Fruit fly (Drosophila melanogaster): Measurements from ENCODE around the gene BBS8.

Gene BBS8

dm6 chr2L:423160-423559, 487 bp downstream of the BBS8 start (continued):
- TF ChIP-seq CG6163 (GFP tag; IDR thresholded peaks at IDR 0.05) (peak; percentile 66; the same call in 2 of the 3 replicates), svp (GFP tag) (peak; percentile 93), Sox102F (GFP tag; optimal IDR thresholded peaks at IDR 0.05) (peak; percentile 86), CG3919 (GFP tag; optimal IDR thresholded peaks at IDR 0.05) (peak; percentile 74), CG31627 (GFP tag; optimal IDR thresholded peaks at IDR 0.05) (peak; percentile 78), Eip75B (GFP tag; optimal IDR thresholded peaks at IDR 0.05) (peak; percentile 75), Ets96B (tag; optimal IDR thresholded peaks at IDR 0.05) (peak; percentile 28), fkh (GFP tag; optimal IDR thresholded peaks at IDR 0.05) (no peak)

dm6 chr2L:425491-425890, 2.8 kb downstream of the BBS8 start:
- no peak for TF ChIP-seq CG6854 (GFP tag; optimal IDR thresholded peaks at IDR 0.05)
- TF ChIP-seq CG6276 (GFP tag; optimal IDR thresholded peaks at IDR 0.05) = no peak
- no peak for TF ChIP-seq CG7368 (GFP tag; optimal IDR thresholded peaks at IDR 0.05)
- no peak for TF ChIP-seq CG10669 (GFP tag; optimal IDR thresholded peaks at IDR 0.05)
- TF ChIP-seq fkh (GFP tag; optimal IDR thresholded peaks at IDR 0.05) = peak; percentile 87
- no peak for TF ChIP-seq fd85E (GFP tag; optimal IDR thresholded peaks at IDR 0.05)

- TF ChIP-seq Hr38 (GFP tag; optimal IDR thresholded peaks at IDR 0.05) (no peak), salr (GFP tag; optimal IDR thresholded peaks at IDR 0.05) (no peak), CG34406 (GFP tag; optimal IDR thresholded peaks at IDR 0.05) (no peak), cyc (GFP tag; optimal IDR thresholded peaks at IDR 0.05) (no peak), CG7368 (GFP tag; optimal IDR thresholded peaks at IDR 0.05) (no peak), Eip93F (GFP tag; optimal IDR thresholded peaks at IDR 0.05) (no peak), Met (GFP tag; optimal IDR thresholded peaks at IDR 0.05) (no peak), Hr4 (GFP tag; optimal IDR thresholded peaks at IDR 0.05) (no peak), CG6808 (GFP tag; optimal IDR thresholded peaks at IDR 0.05) (no peak), OdsH (GFP tag; optimal IDR thresholded peaks at IDR 0.05) (no peak), Blimp-1 (GFP tag; optimal IDR thresholded peaks at IDR 0.05) (no peak), CG8119 (GFP tag; IDR thresholded peaks at IDR 0.05) (no peak), fd59A (GFP tag; optimal IDR thresholded peaks at IDR 0.05) (no peak), Eip78C (GFP tag) (no peak), CG16779 (tag; optimal IDR thresholded peaks at IDR 0.05) (no peak), dsx (GFP tag; optimal IDR thresholded peaks at IDR 0.05; ENCODE audit: poor library complexity, severe bottlenecking) (no peak), eg (GFP tag; IDR thresholded peaks at IDR 0.05) (no peak), CG15336 (GFP tag; IDR thresholded peaks at IDR 0.05) (no peak)
These were observed 3.8 kb downstream of the BBS8 start for dm6 chr2L:426449-426848.

- peak; percentile 95 for TF ChIP-seq Sox102F (GFP tag; optimal IDR thresholded peaks at IDR 0.05)
- TF ChIP-seq CG6276 (GFP tag; optimal IDR thresholded peaks at IDR 0.05) = peak; percentile 91
- peak; percentile 97 for TF ChIP-seq esn (GFP tag; optimal IDR thresholded peaks at IDR 0.05)
- peak; percentile 86 for TF ChIP-seq CG10669 (GFP tag; optimal IDR thresholded peaks at IDR 0.05)
- TF ChIP-seq fd85E (GFP tag; optimal IDR thresholded peaks at IDR 0.05) = peak; percentile 84
- peak; percentile 91 for TF ChIP-seq CG11762 (GFP tag; optimal IDR thresholded peaks at IDR 0.05; ENCODE audit: insufficient read depth)
- no peak for TF ChIP-seq fkh (GFP tag; optimal IDR thresholded peaks at IDR 0.05)
- peak; percentile 93 for TF ChIP-seq topi (GFP tag; optimal IDR thresholded peaks at IDR 0.05)
- TF ChIP-seq net (GFP tag; optimal IDR thresholded peaks at IDR 0.05) = peak; percentile 94
- peak; percentile 89 for TF ChIP-seq fd59A (GFP tag; optimal IDR thresholded peaks at IDR 0.05)
- peak; percentile 97 for TF ChIP-seq Hr4 (GFP tag; optimal IDR thresholded peaks at IDR 0.05)
- peak; percentile 88 for TF ChIP-seq CG1621 (tag; optimal IDR thresholded peaks at IDR 0.05)
- peak; percentile 89 for TF ChIP-seq CG8319 (GFP tag; optimal IDR thresholded peaks at IDR 0.05)
- TF ChIP-seq Smox (GFP tag; optimal IDR thresholded peaks at IDR 0.05) = peak; percentile 95
- TF ChIP-seq salr (GFP tag; optimal IDR thresholded peaks at IDR 0.05) = peak; percentile 82 to 89
- peak; percentile 95 for TF ChIP-seq Sox14 (GFP tag; optimal IDR thresholded peaks at IDR 0.05)
- peak; percentile 91 for TF ChIP-seq CG8632 (GFP tag; optimal IDR thresholded peaks at IDR 0.05)
- TF ChIP-seq spab (GFP tag; optimal IDR thresholded peaks at IDR 0.05) = peak; percentile 94
- TF ChIP-seq Ets21C (GFP tag; optimal IDR thresholded peaks at IDR 0.05) = peak; percentile 92
- TF ChIP-seq achi (GFP tag; optimal IDR thresholded peaks at IDR 0.05) = peak; percentile 93
- TF ChIP-seq CG34406 (GFP tag; optimal IDR thresholded peaks at IDR 0.05) = peak; percentile 88
- peak; percentile 77 for TF ChIP-seq Sox15 (GFP tag; optimal IDR thresholded peaks at IDR 0.05)
- peak; percentile 93 for TF ChIP-seq CG10631 (GFP tag; optimal IDR thresholded peaks at IDR 0.05)
These were observed 4.9 kb downstream of the BBS8 start for dm6 chr2L:427338-428234.

All from whole organism, prepupa.